Worm (Caenorhabditis elegans) whole organism, L1 larva: ENCODE results near the gene C01G5.25.

Experiments
- ama-1 ChIP-seq: fragments of 150-350 bp; optimal IDR thresholded peaks from 2 replicates; lab custom pipeline; 2014
- ces-1 ChIP-seq: fragments of 150-350 bp; optimal IDR thresholded peaks from 2 replicates; lab custom pipeline; 2014; ENCODE audit warnings: missing biosample characterization, missing genetic modification reagents, missing genetic modification characterization

DNA sequence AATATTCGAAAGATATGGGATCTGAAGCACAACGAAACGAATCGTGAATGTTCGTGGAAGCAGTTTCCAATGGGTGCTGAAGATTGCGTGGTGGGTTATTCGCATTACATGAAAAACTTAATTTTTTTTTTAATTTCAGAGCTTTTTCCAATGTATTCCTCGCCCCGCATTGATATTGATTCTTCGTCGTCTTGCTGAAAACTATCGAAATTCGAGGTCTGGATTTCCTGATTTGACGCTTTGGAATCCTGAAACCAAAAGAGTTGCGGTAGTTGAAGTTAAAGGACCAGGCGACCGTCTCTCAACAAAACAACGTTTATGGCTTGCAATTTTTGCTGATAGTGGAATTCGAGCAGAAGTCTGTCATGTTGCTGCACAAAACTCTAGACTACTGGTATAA is 10.6 kb downstream of the C01G5.25 start:
- no peak for TF ChIP-seq ces-1
- TF ChIP-seq ama-1 (lab: Kevin White, UChicago), result no peak
